Fruit fly (Drosophila melanogaster) whole organism, pupa: ENCODE measurements around the gene CG10680.

Experiments used
- CG10348 ChIP-seq: fragments of 200-800 bp; sonication (Bioruptor generic); IDR thresholded peaks from 2 replicates; pipeline ENCODE4 v1.3.6; 2022; ENCODE audit warnings: missing biosample characterization, missing genetic modification characterization
- CG12605 ChIP-seq: fragments of 200-800 bp; sonication (Bioruptor generic); IDR thresholded peaks from 2 replicates; pipeline ENCODE4 v1.3.6; 2022; ENCODE audit warnings: missing biosample characterization, missing genetic modification characterization
- CG13204 ChIP-seq: fragments of 200-800 bp; sonication (Bioruptor generic); optimal IDR thresholded peaks from 2 replicates; lab custom pipeline; 2018; ENCODE audit warnings: missing biosample characterization, mild to moderate bottlenecking, missing genetic modification characterization, moderate library complexity
- CG14655 ChIP-seq: fragments of 200-800 bp; sonication (Bioruptor generic); optimal IDR thresholded peaks from 3 replicates; lab custom pipeline; 2017; ENCODE audit warnings: mild to moderate bottlenecking, missing biosample characterization, missing genetic modification reagents, missing genetic modification characterization
- CG15710 ChIP-seq: fragments of 200-800 bp; sonication (Bioruptor generic); optimal IDR thresholded peaks from 2 replicates; lab custom pipeline; 2018; ENCODE audit warnings: missing biosample characterization, mild to moderate bottlenecking, missing genetic modification characterization, moderate library complexity
- CG17806 ChIP-seq: fragments of 200-800 bp; sonication (Bioruptor generic); optimal IDR thresholded peaks from 2 replicates; lab custom pipeline; 2018; ENCODE audit warnings: missing biosample characterization, mild to moderate bottlenecking, missing genetic modification characterization, moderate library complexity
- CG32121 ChIP-seq: fragments of 200-800 bp; sonication (Bioruptor generic); IDR thresholded peaks from 2 replicates; pipeline ENCODE4 v1.3.6; 2022; ENCODE audit warnings: missing biosample characterization, missing genetic modification characterization
- CG34367 ChIP-seq: fragments of 200-800 bp; sonication (Bioruptor generic); optimal IDR thresholded peaks from 2 replicates; lab custom pipeline; 2018; ENCODE audit warnings: missing biosample characterization, mild to moderate bottlenecking, missing genetic modification characterization
- CG4496 ChIP-seq: fragments of 200-800 bp; sonication (Bioruptor generic); IDR thresholded peaks from 3 replicates; pipeline ENCODE4 v1.3.6; 2022; ENCODE audit warnings: missing biosample characterization, missing genetic modification characterization
- CG8159 ChIP-seq: fragments of 200-800 bp; sonication (Bioruptor generic); optimal IDR thresholded peaks from 3 replicates; lab custom pipeline; 2018; ENCODE audit warnings: missing biosample characterization, mild to moderate bottlenecking, missing genetic modification characterization, moderate library complexity
- CG8301 ChIP-seq: fragments of 200-800 bp; sonication (Bioruptor generic); optimal IDR thresholded peaks from 2 replicates; lab custom pipeline; 2018; ENCODE audit warnings: missing biosample characterization, mild to moderate bottlenecking, missing genetic modification characterization
- CG9948 ChIP-seq: fragments of 200-800 bp; sonication (Bioruptor generic); optimal IDR thresholded peaks from 2 replicates; lab custom pipeline; 2018; ENCODE audit warnings: missing biosample characterization, mild to moderate bottlenecking, missing genetic modification characterization, moderate library complexity
- D1 ChIP-seq: fragments of 200-800 bp; sonication (Bioruptor generic); optimal IDR thresholded peaks from 2 replicates; lab custom pipeline; 2018; ENCODE audit warnings: missing biosample characterization, mild to moderate bottlenecking, missing genetic modification characterization, moderate library complexity
- EcR ChIP-seq: fragments of 200-800 bp; sonication (Bioruptor generic); optimal IDR thresholded peaks from 3 replicates; lab custom pipeline; 2019; ENCODE audit warnings: missing biosample characterization, missing genetic modification characterization, mild to moderate bottlenecking, moderate library complexity, missing genetic modification reagents
- Ets98B ChIP-seq: fragments of 200-800 bp; sonication (Bioruptor generic); IDR thresholded peaks from 2 replicates; pipeline ENCODE4 v1.3.6; 2022; ENCODE audit warnings: missing biosample characterization, missing genetic modification characterization
- Pif1A ChIP-seq: fragments of 200-800 bp; sonication (Bioruptor generic); optimal IDR thresholded peaks from 3 replicates; lab custom pipeline; 2016; ENCODE audit warnings: missing biosample characterization, missing genetic modification characterization
- Pif1B ChIP-seq: fragments of 200-800 bp; sonication (Bioruptor generic); optimal IDR thresholded peaks from 3 replicates; lab custom pipeline; 2016; ENCODE audit warnings: missing biosample characterization, missing genetic modification characterization
- Snoo ChIP-seq: fragments of 200-800 bp; sonication (Bioruptor generic); optimal IDR thresholded peaks from 3 replicates; lab custom pipeline; 2017; ENCODE audit warnings: missing biosample characterization, mild to moderate bottlenecking, missing genetic modification characterization, inconsistent platforms
- fd96Ca ChIP-seq: fragments of 200-800 bp; sonication (Bioruptor generic); IDR thresholded peaks from 3 replicates; pipeline ENCODE4 v1.3.6; 2022; ENCODE audit warnings: missing biosample characterization, missing genetic modification characterization
- gl ChIP-seq: fragments of 200-800 bp; sonication (Bioruptor generic); optimal IDR thresholded peaks from 2 replicates; lab custom pipeline; 2018; ENCODE audit warnings: missing biosample characterization, mild to moderate bottlenecking, missing genetic modification characterization
- rn ChIP-seq: fragments of 200-800 bp; sonication (Bioruptor generic); IDR thresholded peaks from 2 replicates; pipeline ENCODE4 v1.3.6; 2022; ENCODE audit warnings: missing biosample characterization, missing genetic modification characterization

CG10680 gene

DNA sequence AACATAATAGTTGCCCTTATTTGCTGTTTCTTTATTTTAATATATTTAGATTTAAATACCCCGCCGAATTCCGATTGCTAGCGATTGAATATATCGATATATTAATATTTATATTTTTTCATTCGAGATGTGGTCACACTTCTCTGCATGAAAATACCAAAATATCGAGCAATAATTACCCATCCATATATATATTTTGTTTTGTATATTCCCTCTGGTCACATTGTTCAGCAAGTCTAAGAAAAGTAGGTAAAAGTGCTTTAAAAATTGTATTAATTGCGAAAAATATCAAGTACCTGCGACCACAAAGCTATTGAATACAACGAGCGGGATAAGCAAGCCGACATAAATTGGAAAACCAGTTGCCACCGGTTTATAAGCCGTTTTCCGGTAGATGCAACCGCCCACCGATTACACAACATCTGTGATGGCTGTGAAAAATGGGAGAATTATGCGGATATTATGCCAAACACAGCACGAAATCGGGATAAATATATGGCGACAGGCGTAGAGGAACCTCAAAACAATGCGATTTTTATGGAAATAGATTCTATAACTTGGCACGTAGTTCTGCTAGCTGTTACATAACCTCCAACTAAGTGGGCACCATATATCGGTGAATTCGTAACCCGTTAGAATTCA is 5.3 kb upstream of the CG10680 start, which contains the start of gene COX4:
Gene COX4 (plus strand): TSS at position 194 of the 642 bp plus-strand sequence.
- no peak for TF ChIP-seq CG15710 (tag; lab: Kevin White, UChicago)
- TF ChIP-seq CG9948 (tag; lab: Kevin White, UChicago), result no peak
- no peak for TF ChIP-seq CG14655 (GFP tag; lab: Kevin White, UChicago)
- no peak for TF ChIP-seq gl (tag; lab: Kevin White, UChicago)
- TF ChIP-seq, all 21 proteins: peak for 0

DNA sequence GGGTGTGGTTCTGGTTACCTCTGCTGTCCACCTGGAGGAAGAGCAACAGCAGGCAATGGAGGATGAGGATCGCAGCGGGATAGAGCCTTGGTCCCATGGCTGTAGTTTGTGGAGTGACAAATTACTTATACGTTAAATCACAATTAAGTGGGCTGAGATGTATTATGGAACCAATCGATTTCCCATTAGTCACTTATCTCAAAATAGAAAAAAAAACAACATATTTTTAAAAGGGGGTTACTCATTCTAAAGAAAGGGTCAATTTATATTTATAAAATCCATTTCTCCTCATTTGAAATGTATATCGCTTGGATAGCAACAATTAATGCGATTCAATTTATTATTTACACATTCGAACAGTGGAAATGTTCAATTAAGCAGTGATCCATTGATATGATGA is 3.0 kb upstream of the CG10680 start, which contains the start of gene CG34051:
Gene CG34051 (minus strand): TSS at position 101 of the 400 bp plus-strand sequence.
- TF ChIP-seq Pif1A (GFP tag; lab: Kevin White, UChicago) (no peak), CG13204 (no peak), CG32121 (GFP tag; lab: Robert Waterston, UW) (no peak), CG4496 (GFP tag; lab: Robert Waterston, UW) (no peak), CG12605 (GFP tag; lab: Robert Waterston, UW) (no peak), rn (GFP tag; lab: Robert Waterston, UW) (no peak), CG17806 (no peak), CG10348 (GFP tag; lab: Robert Waterston, UW) (no peak), CG34367 (tag; lab: Kevin White, UChicago) (no peak), Ets98B (no peak), CG8301 (tag; lab: Kevin White, UChicago) (no peak), fd96Ca (GFP tag; lab: Robert Waterston, UW) (no peak), CG8159 (no peak), D1 (tag; lab: Kevin White, UChicago) (no peak), gl (tag; lab: Kevin White, UChicago) (no peak), EcR (GFP tag; lab: Kevin White, UChicago) (no peak), Pif1B (no peak), CG15710 (tag; lab: Kevin White, UChicago) (no peak)
- TF ChIP-seq, all 21 proteins: peak for 0

DNA sequence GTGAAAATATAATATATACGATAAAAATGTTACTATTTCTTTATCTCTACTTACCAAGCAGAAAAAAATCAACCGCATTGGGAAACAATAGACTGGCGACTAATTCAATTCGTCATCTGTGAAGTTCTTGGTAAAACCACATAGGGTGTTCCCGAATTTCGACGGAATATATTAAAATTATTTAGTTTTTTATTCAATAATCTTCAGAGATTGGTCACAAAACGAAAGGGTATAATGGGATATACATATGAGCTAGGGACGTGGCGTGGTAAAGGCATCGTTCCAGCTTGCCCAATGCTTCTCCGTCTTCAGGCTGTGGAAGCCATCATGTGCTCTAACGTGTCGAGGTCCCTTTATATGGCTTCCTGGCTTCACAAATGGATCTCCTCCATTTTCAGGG is 2.4 kb upstream of the CG10680 start, which contains the start of gene CG42866:
Gene CG42866 (minus strand): TSS at position 101 of the 400 bp plus-strand sequence.
- no peak for TF ChIP-seq fd96Ca (GFP tag; lab: Robert Waterston, UW)
- no peak for TF ChIP-seq CG14655 (GFP tag; lab: Kevin White, UChicago)
- TF ChIP-seq rn (GFP tag; lab: Robert Waterston, UW), result no peak
- no peak for TF ChIP-seq CG8159
- no peak for TF ChIP-seq Pif1A (GFP tag; lab: Kevin White, UChicago)
- no peak for TF ChIP-seq Pif1B
- TF ChIP-seq EcR (GFP tag; lab: Kevin White, UChicago), result no peak
- no peak for TF ChIP-seq D1 (tag; lab: Kevin White, UChicago)
- TF ChIP-seq Ets98B, result no peak
- no peak for TF ChIP-seq CG4496 (GFP tag; lab: Robert Waterston, UW)
- TF ChIP-seq CG32121 (GFP tag; lab: Robert Waterston, UW), result no peak
- TF ChIP-seq Snoo (tag; lab: Kevin White, UChicago), result no peak
- no peak for TF ChIP-seq gl (tag; lab: Kevin White, UChicago)
- no peak for TF ChIP-seq CG8301 (tag; lab: Kevin White, UChicago)
- no peak for TF ChIP-seq CG17806

DNA sequence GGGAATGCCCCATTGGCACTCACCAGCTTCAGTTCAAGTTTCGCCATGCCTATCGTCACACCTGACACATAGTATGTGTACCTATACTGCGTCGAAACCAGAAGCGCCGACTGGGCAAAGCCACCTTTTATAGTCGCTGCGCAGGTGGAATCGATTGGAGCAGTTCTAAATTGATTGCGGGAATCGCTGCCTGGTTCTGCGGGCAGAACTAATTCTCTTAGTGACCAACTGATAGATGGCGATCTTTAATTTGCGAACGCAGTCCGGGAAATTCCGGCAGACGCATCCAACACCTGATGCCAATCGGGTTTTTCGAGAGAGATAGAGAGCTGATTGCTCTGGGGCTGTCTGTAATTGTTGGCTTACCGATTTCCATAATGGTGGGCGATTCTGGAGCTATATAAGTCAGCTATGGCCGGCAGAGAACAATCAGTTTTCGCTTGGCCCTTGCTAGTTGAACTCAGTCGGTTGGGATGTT is 1.6 kb upstream of the CG10680 start, which contains the start of the genes CG13965 and CG16772:
Gene CG13965 (minus strand): TSS at position 101 of the 478 bp plus-strand sequence.
Gene CG16772 (plus strand): TSS at position 428 of the 478 bp plus-strand sequence.
- no peak for TF ChIP-seq Ets98B
- no peak for TF ChIP-seq Snoo (tag; lab: Kevin White, UChicago)
- TF ChIP-seq Pif1B, result no peak
- no peak for TF ChIP-seq CG34367 (tag; lab: Kevin White, UChicago)
- TF ChIP-seq Pif1A (GFP tag; lab: Kevin White, UChicago), result no peak
- TF ChIP-seq D1 (tag; lab: Kevin White, UChicago), result no peak
- no peak for TF ChIP-seq CG14655 (GFP tag; lab: Kevin White, UChicago)
- no peak for TF ChIP-seq CG13204
- no peak for TF ChIP-seq CG15710 (tag; lab: Kevin White, UChicago)
- TF ChIP-seq CG8301 (tag; lab: Kevin White, UChicago), result no peak
- no peak for TF ChIP-seq gl (tag; lab: Kevin White, UChicago)
- no peak for TF ChIP-seq CG10348 (GFP tag; lab: Robert Waterston, UW)
- TF ChIP-seq CG12605 (GFP tag; lab: Robert Waterston, UW), result no peak
- TF ChIP-seq CG8159, result no peak
- TF ChIP-seq fd96Ca (GFP tag; lab: Robert Waterston, UW), result no peak
- no peak for TF ChIP-seq CG4496 (GFP tag; lab: Robert Waterston, UW)
- TF ChIP-seq rn (GFP tag; lab: Robert Waterston, UW), result no peak
- TF ChIP-seq, all 21 proteins: peak for 0

DNA sequence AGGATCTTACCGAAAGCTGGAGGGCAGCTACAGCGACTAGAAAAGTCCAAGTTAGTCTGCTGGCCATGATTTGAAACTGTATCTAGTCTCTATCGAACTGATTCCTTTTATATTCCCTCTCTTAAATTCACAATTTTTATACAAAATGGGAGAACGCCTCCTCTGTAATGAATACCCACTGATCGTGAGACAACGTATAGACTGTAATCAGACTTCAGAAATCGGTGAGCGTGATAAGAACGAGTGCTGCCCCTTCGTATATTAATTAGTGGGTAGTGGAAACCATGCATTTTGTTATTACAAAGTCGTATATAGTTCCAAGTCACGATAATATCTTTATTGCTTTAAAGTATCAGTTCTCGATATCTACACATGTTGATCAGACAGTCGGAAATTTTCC is 2.5 kb downstream of the CG10680 start, which contains the start of gene OS9:
Gene OS9 (minus strand): TSS at position 101 of the 400 bp plus-strand sequence.
- TF ChIP-seq CG8159, result no peak
- no peak for TF ChIP-seq CG12605 (GFP tag; lab: Robert Waterston, UW)
- no peak for TF ChIP-seq CG4496 (GFP tag; lab: Robert Waterston, UW)
- no peak for TF ChIP-seq fd96Ca (GFP tag; lab: Robert Waterston, UW)
- TF ChIP-seq Ets98B, result no peak
- no peak for TF ChIP-seq CG32121 (GFP tag; lab: Robert Waterston, UW)
- no peak for TF ChIP-seq CG14655 (GFP tag; lab: Kevin White, UChicago)
- TF ChIP-seq D1 (tag; lab: Kevin White, UChicago), result no peak
- no peak for TF ChIP-seq EcR (GFP tag; lab: Kevin White, UChicago)
- no peak for TF ChIP-seq CG15710 (tag; lab: Kevin White, UChicago)
